Worm (Caenorhabditis elegans) whole organism, L3 larva: ENCODE data around the gene zipt-13.

ENCODE experiments used
- ZK546.5 ChIP-seq: sonication (generic microtip); optimal IDR thresholded peaks from 2 replicates; lab custom pipeline; 2017; ENCODE audit warnings: missing biosample characterization, missing genetic modification characterization
- aly-2 ChIP-seq: fragments of 150-350 bp; optimal IDR thresholded peaks from 2 replicates; lab custom pipeline; 2014; ENCODE audit warnings: missing biosample characterization, missing genetic modification characterization
- ama-1 ChIP-seq: fragments of 150-350 bp; optimal IDR thresholded peaks from 2 replicates; lab custom pipeline; 2018
- ceh-82 ChIP-seq: fragments of 150-350 bp; optimal IDR thresholded peaks from 2 replicates; lab custom pipeline; 2014; ENCODE audit warnings: missing biosample characterization, missing genetic modification characterization
- elt-2 ChIP-seq: sonication (generic microtip); optimal IDR thresholded peaks from 2 replicates; lab custom pipeline; 2016; ENCODE audit warnings: missing genetic modification reagents, mild to moderate bottlenecking, missing genetic modification characterization, missing compliant biosample characterization
- elt-3 ChIP-seq, 3 experiments: fragments of 150-350 bp in 1 of 3; sonication (generic microtip) in 2 of 3; optimal IDR thresholded peaks; 2 replicates in 2 of 3; 4 replicates in 1 of 3; lab custom pipeline; 2014 to 2017; ENCODE audit warnings: missing biosample characterization in 3 of 3, missing genetic modification characterization in 3 of 3
- lin-15B ChIP-seq: fragments of 150-350 bp; optimal IDR thresholded peaks from 2 replicates; lab custom pipeline; 2014; ENCODE audit warnings: missing biosample characterization, missing genetic modification characterization
- nhr-77 ChIP-seq: fragments of 150-350 bp; optimal IDR thresholded peaks from 2 replicates; lab custom pipeline; 2014; ENCODE audit warnings: missing biosample characterization, missing genetic modification characterization
- skn-1 ChIP-seq: fragments of 150-350 bp; optimal IDR thresholded peaks from 2 replicates; lab custom pipeline; 2014; ENCODE audit warnings: missing biosample characterization, missing genetic modification characterization
- unc-39 ChIP-seq: sonication (generic microtip); optimal IDR thresholded peaks from 4 replicates; lab custom pipeline; 2017; ENCODE audit warnings: missing biosample characterization, missing genetic modification characterization

DNA sequence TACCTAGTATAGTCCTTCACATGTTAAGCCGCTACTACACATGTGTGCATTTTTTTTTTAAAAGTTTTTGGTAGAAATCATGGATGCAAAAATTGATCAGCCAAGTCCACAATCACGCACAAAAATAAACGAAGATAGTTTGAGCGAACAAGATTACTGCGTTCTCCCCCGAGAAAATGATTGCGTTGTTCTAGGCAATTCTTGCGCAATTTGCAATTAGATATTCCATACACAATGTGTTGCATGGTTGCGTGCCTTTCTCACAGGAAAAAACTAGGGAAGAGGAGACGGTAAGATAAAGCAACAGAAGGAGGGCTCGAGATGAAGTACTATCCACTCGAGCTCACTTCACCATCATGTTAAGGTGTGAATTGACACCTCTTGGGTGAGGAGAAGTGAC is 30.7 kb downstream of the zipt-13 start:
- TF ChIP-seq skn-1 (tag; lab: Kevin White, UChicago) (no peak), elt-2 (tag; lab: Kevin White, UChicago) (no peak), elt-3 (tag; optimal IDR thresholded peaks at IDR 0.05; lab: Kevin White, UChicago) (no peak), ZK546.5 (tag; lab: Kevin White, UChicago) (no peak), aly-2 (no peak), ama-1 (lab: Kevin White, UChicago) (no peak), unc-39 (tag; lab: Kevin White, UChicago) (no peak), lin-15B (tag; lab: Kevin White, UChicago) (no peak), nhr-77 (tag; lab: Kevin White, UChicago) (no peak), ceh-82 (no peak)
